Fruit fly (Drosophila melanogaster): ENCODE data around the gene CG17660.

- TF ChIP-seq kay (GFP tag; ENCODE audit: borderline replicate concordance) (no peak), cnc (optimal IDR thresholded peaks at IDR 0.05) (no peak), CG7045 (GFP tag; optimal IDR thresholded peaks at IDR 0.05) (no peak), CG5204 (GFP tag; optimal IDR thresholded peaks at IDR 0.05) (no peak), cic (GFP tag; optimal IDR thresholded peaks at IDR 0.05) (no peak), CG11617 (GFP tag; optimal IDR thresholded peaks at IDR 0.05) (no peak)
Observed at dm6 chr2L:1672111-1672718, 38.0 kb downstream of the CG17660 start.

Data from whole organism, adult.